Fruit fly (Drosophila melanogaster) Kc167 (cell line): ENCODE data around the gene CG33271.

ENCODE experiments used
- Myc ChIP-seq: fragments of >200 bp; optimal IDR thresholded peaks from 2 replicates; lab custom pipeline; 2017; ENCODE audit warnings: missing external identifiers
- Sin3A ChIP-seq: fragments of >200 bp; optimal IDR thresholded peaks from 2 replicates; lab custom pipeline; 2018; ENCODE audit warnings: missing external identifiers
- psq ChIP-seq: fragments of >200 bp; optimal IDR thresholded peaks from 2 replicates; lab custom pipeline; 2017; ENCODE audit warnings: missing external identifiers
- ttk ChIP-seq: sonication (Bioruptor generic); optimal IDR thresholded peaks from 2 replicates; lab custom pipeline; 2017; ENCODE audit warnings: missing external identifiers

DNA sequence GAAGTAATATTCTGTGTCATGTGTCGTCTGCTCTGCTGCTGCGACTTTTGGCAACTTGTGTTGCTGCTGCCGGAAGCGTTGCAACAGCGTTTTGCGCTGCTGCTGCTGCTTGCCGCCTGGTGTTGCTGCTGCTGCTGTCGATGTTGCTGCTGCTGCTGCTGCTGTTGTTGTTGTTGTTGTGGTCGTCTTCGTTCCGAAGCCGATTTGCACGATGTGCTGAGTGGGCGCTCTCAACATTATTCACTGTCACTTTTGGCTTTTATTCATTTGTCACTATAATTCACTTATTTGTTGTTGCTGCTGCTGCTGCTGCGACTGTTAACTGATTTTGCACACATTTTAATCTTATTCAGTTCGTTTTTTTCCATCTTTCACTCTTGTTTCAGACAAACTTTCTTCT is 34.9 kb downstream of the CG33271 start:
- TF ChIP-seq ttk (lab: Kevin White, UChicago): no peak
- no peak for TF ChIP-seq Sin3A (lab: Kevin White, UChicago)
- no peak for TF ChIP-seq Myc (lab: Kevin White, UChicago)
- TF ChIP-seq psq (lab: Kevin White, UChicago): no peak
